Worm (Caenorhabditis elegans) whole organism, L2 larva: ENCODE data around the gene W09C2.9.
"Not testable (repeated sequence)": the region's sequence is repeated elsewhere in the genome, so short reads cannot be mapped to it uniquely, and the experiment has no call there.

Experiments
- C34F6.9 ChIP-seq: fragments of 150-350 bp; optimal IDR thresholded peaks from 2 replicates; lab custom pipeline; 2014; ENCODE audit warnings: missing biosample characterization, missing genetic modification characterization
- F13H6.1 ChIP-seq: sonication (generic microtip); optimal IDR thresholded peaks from 2 replicates; lab custom pipeline; 2016; ENCODE audit warnings: missing genetic modification characterization, missing compliant biosample characterization
- R02D3.7 ChIP-seq: fragments of 150-350 bp; optimal IDR thresholded peaks from 2 replicates; lab custom pipeline; 2014; ENCODE audit warnings: missing biosample characterization, missing genetic modification characterization
- Y55F3AM.14 ChIP-seq: fragments of 200-800 bp; sonication (Bioruptor generic); optimal IDR thresholded peaks from 2 replicates; lab custom pipeline; 2018; ENCODE audit warnings: mild to moderate bottlenecking, missing genetic modification characterization, missing compliant biosample characterization
- ZK546.5 ChIP-seq: sonication (generic microtip); optimal IDR thresholded peaks from 2 replicates; lab custom pipeline; 2017; ENCODE audit warnings: missing biosample characterization, missing genetic modification characterization
- alr-1 ChIP-seq: fragments of 150-350 bp; optimal IDR thresholded peaks from 2 replicates; lab custom pipeline; 2014; ENCODE audit warnings: missing biosample characterization, missing genetic modification characterization
- aly-2 ChIP-seq: fragments of 150-350 bp; optimal IDR thresholded peaks from 2 replicates; lab custom pipeline; 2014; ENCODE audit warnings: missing biosample characterization, missing genetic modification characterization
- ama-1 ChIP-seq: fragments of 150-350 bp; optimal IDR thresholded peaks from 2 replicates; lab custom pipeline; 2018; ENCODE audit warnings: inconsistent platforms
- ceh-16 ChIP-seq: fragments of 150-350 bp; optimal IDR thresholded peaks from 2 replicates; lab custom pipeline; 2014; ENCODE audit warnings: missing biosample characterization, missing genetic modification characterization
- ceh-82 ChIP-seq: fragments of 150-350 bp; optimal IDR thresholded peaks from 2 replicates; lab custom pipeline; 2014; ENCODE audit warnings: missing biosample characterization, missing genetic modification characterization
- crh-2 ChIP-seq: sonication (generic microtip); optimal IDR thresholded peaks from 2 replicates; lab custom pipeline; 2017; ENCODE audit warnings: missing biosample characterization, missing genetic modification characterization
- dmd-4 ChIP-seq: sonication (generic microtip); optimal IDR thresholded peaks from 2 replicates; lab custom pipeline; 2017; ENCODE audit warnings: missing biosample characterization, missing genetic modification characterization
- egl-27 ChIP-seq: sonication (generic microtip); optimal IDR thresholded peaks from 3 replicates; lab custom pipeline; 2017; ENCODE audit warnings: missing biosample characterization, missing genetic modification reagents, missing genetic modification characterization
- elt-1 ChIP-seq: fragments of 150-350 bp; optimal IDR thresholded peaks from 2 replicates; lab custom pipeline; 2014; ENCODE audit warnings: missing biosample characterization, missing genetic modification characterization
- fos-1 ChIP-seq: fragments of 150-350 bp; optimal IDR thresholded peaks from 2 replicates; lab custom pipeline; 2014; ENCODE audit warnings: missing biosample characterization, missing genetic modification characterization
- gmeb-1 ChIP-seq: fragments of 150-350 bp; optimal IDR thresholded peaks from 2 replicates; lab custom pipeline; 2014; ENCODE audit warnings: missing biosample characterization, missing genetic modification characterization
- lin-11 ChIP-seq: fragments of 150-350 bp; sonication (generic microtip); optimal IDR thresholded peaks from 2 replicates; lab custom pipeline; 2014; ENCODE audit warnings: missing biosample characterization, missing genetic modification characterization, inconsistent platforms, mixed read lengths
- lin-13 ChIP-seq: fragments of 150-350 bp; optimal IDR thresholded peaks from 2 replicates; lab custom pipeline; 2014; ENCODE audit warnings: missing biosample characterization, missing genetic modification reagents, missing genetic modification characterization
- lin-39 ChIP-seq: fragments of 150-350 bp; optimal IDR thresholded peaks from 2 replicates; lab custom pipeline; 2014; ENCODE audit warnings: missing biosample characterization, missing genetic modification reagents, missing genetic modification characterization
- lsy-2 ChIP-seq, 2 experiments: fragments of 150-350 bp in 1 of 2; sonication (generic microtip) in 1 of 2; optimal IDR thresholded peaks; 2 replicates each; lab custom pipeline; 2014 to 2017; ENCODE audit warnings: missing biosample characterization in 2 of 2, missing genetic modification characterization in 2 of 2
- mab-5 ChIP-seq: fragments of 150-350 bp; optimal IDR thresholded peaks from 2 replicates; lab custom pipeline; 2014; ENCODE audit warnings: missing biosample characterization, missing genetic modification characterization
- mbf-1 ChIP-seq: sonication (generic microtip); optimal IDR thresholded peaks from 2 replicates; lab custom pipeline; 2017; ENCODE audit warnings: missing biosample characterization, missing genetic modification characterization
- mdl-1 ChIP-seq, 2 experiments: fragments of 150-350 bp in 1 of 2; sonication (generic microtip) in 1 of 2; optimal IDR thresholded peaks; 2 replicates each; lab custom pipeline; 2017; ENCODE audit warnings: missing biosample characterization in 2 of 2, missing genetic modification characterization in 2 of 2
- nhr-10 ChIP-seq: sonication (generic microtip); optimal IDR thresholded peaks from 2 replicates; lab custom pipeline; 2017; ENCODE audit warnings: missing biosample characterization, missing genetic modification characterization
- nhr-11 ChIP-seq: fragments of 150-350 bp; optimal IDR thresholded peaks from 2 replicates; lab custom pipeline; 2014; ENCODE audit warnings: missing biosample characterization, missing genetic modification characterization
- nhr-12 ChIP-seq: fragments of 150-350 bp; optimal IDR thresholded peaks from 2 replicates; lab custom pipeline; 2014; ENCODE audit warnings: missing biosample characterization, missing genetic modification characterization
- nhr-129 ChIP-seq: fragments of 150-350 bp; optimal IDR thresholded peaks from 2 replicates; lab custom pipeline; 2014; ENCODE audit warnings: missing biosample characterization, missing genetic modification characterization
- nhr-21 ChIP-seq: fragments of 150-350 bp; optimal IDR thresholded peaks from 2 replicates; lab custom pipeline; 2014; ENCODE audit warnings: missing biosample characterization, missing genetic modification characterization
- nhr-23 ChIP-seq: fragments of 150-350 bp; optimal IDR thresholded peaks from 2 replicates; lab custom pipeline; 2014; ENCODE audit warnings: missing biosample characterization, missing genetic modification reagents, missing genetic modification characterization
- nhr-237 ChIP-seq: fragments of 150-350 bp; optimal IDR thresholded peaks from 2 replicates; lab custom pipeline; 2014; ENCODE audit warnings: missing biosample characterization, missing genetic modification characterization
- nhr-6 ChIP-seq: fragments of 150-350 bp; optimal IDR thresholded peaks from 2 replicates; lab custom pipeline; 2014; ENCODE audit warnings: missing biosample characterization, missing genetic modification characterization
- nhr-77 ChIP-seq: fragments of 150-350 bp; optimal IDR thresholded peaks from 2 replicates; lab custom pipeline; 2014; ENCODE audit warnings: missing biosample characterization, missing genetic modification characterization
- peb-1 ChIP-seq: fragments of 150-350 bp; optimal IDR thresholded peaks from 2 replicates; lab custom pipeline; 2014; ENCODE audit warnings: missing biosample characterization, missing genetic modification characterization
- sem-4 ChIP-seq: fragments of 150-350 bp; optimal IDR thresholded peaks from 2 replicates; lab custom pipeline; 2014; ENCODE audit warnings: missing biosample characterization, missing genetic modification reagents, missing genetic modification characterization
- sma-9 ChIP-seq, 2 experiments: fragments of 150-350 bp in 1 of 2; sonication (generic microtip) in 1 of 2; optimal IDR thresholded peaks; 2 replicates each; lab custom pipeline; 2014 to 2016; ENCODE audit warnings: missing genetic modification characterization in 2 of 2, mild to moderate bottlenecking in 1 of 2, missing biosample characterization in 1 of 2, missing compliant biosample characterization in 1 of 2, missing genetic modification reagents in 1 of 2, moderate library complexity in 1 of 2
- unc-39 ChIP-seq: fragments of 150-350 bp; optimal IDR thresholded peaks from 2 replicates; lab custom pipeline; 2014; ENCODE audit warnings: missing biosample characterization, missing genetic modification characterization
- unc-55 ChIP-seq: fragments of 150-350 bp; sonication (generic microtip); optimal IDR thresholded peaks from 3 replicates; lab custom pipeline; 2014; ENCODE audit warnings: missing biosample characterization, missing genetic modification reagents, missing genetic modification characterization
- unc-62 ChIP-seq: fragments of 150-350 bp; optimal IDR thresholded peaks from 2 replicates; lab custom pipeline; 2014; ENCODE audit warnings: missing biosample characterization, missing genetic modification reagents, missing genetic modification characterization
- zag-1 ChIP-seq: fragments of 150-350 bp; optimal IDR thresholded peaks from 2 replicates; lab custom pipeline; 2014; ENCODE audit warnings: missing biosample characterization, missing genetic modification characterization
- ztf-11 ChIP-seq: sonication (generic microtip); optimal IDR thresholded peaks from 2 replicates; lab custom pipeline; 2017; ENCODE audit warnings: missing biosample characterization, missing genetic modification characterization
- ztf-4 ChIP-seq: fragments of 150-350 bp; optimal IDR thresholded peaks from 2 replicates; lab custom pipeline; 2014; ENCODE audit warnings: missing biosample characterization, missing genetic modification characterization

W09C2.9 gene

DNA sequence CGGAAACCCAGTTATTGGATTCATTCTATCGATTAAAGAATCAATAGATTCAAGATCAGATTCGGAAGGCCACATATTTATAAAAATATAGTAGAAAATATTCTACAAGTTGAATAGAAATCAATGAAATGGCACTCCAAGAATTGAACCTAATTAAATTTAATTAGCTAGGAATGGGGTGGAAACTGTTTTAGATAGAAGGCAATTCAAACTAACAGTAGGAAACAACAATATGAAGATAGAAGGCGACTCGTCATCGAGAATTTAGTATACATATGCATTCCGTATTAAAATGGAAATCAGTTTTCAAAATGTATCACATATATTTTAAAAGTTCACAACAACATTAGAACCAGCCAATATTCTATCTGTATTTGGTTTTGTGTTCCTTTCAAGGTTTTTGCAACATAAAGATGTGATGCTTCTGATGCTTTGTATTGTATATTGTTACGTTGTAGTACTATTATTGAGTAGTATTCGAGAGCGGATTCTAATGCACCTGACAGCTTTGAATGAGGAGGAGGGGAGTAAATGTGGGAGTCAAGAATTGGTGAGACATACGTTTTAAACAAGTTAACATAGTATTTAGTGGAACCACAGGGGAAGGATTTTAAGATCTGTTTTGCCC lies 27.3 kb downstream of the W09C2.9 start, which contains the start of the genes F27C8.3 and F27C8.2:
F27C8.3 (minus strand) TSS at position 101 of the 628 bp plus-strand sequence.
F27C8.2 (plus strand) TSS at position 578 of the 628 bp plus-strand sequence.
- TF ChIP-seq ceh-82 (tag; lab: Kevin White, UChicago); ZK546.5; mab-5 (tag; lab: Kevin White, UChicago): not testable (repeated sequence)

DNA sequence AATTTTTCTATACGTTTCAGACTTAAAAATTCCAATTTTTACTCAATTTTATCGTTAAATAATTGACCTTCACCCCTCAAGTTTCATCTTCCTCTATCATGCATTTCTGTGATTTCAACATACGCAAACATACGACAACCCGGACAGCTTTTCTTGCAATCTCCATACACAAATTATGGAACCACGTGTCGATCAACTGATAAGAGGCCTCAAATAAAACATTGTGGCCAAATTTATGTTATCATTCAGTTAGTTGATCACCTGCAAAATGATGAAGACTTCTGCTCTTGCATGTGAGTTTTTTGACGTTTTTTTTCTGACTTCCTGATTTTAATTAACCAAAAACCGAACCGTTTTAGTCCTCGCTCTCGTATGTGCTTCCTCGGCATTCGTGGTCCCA lies 29.7 kb downstream of the W09C2.9 start, which contains the start of gene spp-18:
spp-18 (plus strand) TSS at position 257 of the 400 bp plus-strand sequence.
- TF ChIP-seq alr-1 (tag; lab: Kevin White, UChicago) (no peak), zag-1 (tag; lab: Kevin White, UChicago) (no peak), ZK546.5 (no peak), egl-27 (no peak), nhr-23 (tag; lab: Kevin White, UChicago) (no peak), sem-4 (tag; lab: Kevin White, UChicago) (no peak), C34F6.9 (tag; lab: Kevin White, UChicago) (no peak), ceh-16 (no peak), Y55F3AM.14 (no peak), ama-1 (no peak), fos-1 (tag; lab: Kevin White, UChicago) (peak; percentile 66), mdl-1 (tag; optimal IDR thresholded peaks at IDR 0.05; lab: Kevin White, UChicago) (peak in 1 of 2 experiments; percentile 21), ztf-4 (no peak), F13H6.1 (tag; lab: Kevin White, UChicago) (no peak), lsy-2 (tag; optimal IDR thresholded peaks at IDR 0.05; lab: Kevin White, UChicago) (no peak), nhr-237 (no peak), nhr-21 (tag; lab: Kevin White, UChicago) (no peak), unc-39 (tag; lab: Kevin White, UChicago) (no peak), mab-5 (tag; lab: Kevin White, UChicago) (no peak), elt-1 (no peak), unc-55 (GFP tag; lab: Kevin White, UChicago) (no peak), gmeb-1 (tag; lab: Kevin White, UChicago) (peak; percentile 32), crh-2 (tag; lab: Kevin White, UChicago) (peak; percentile 60), peb-1 (tag; lab: Kevin White, UChicago) (no peak), unc-62 (GFP tag; lab: Kevin White, UChicago) (no peak), nhr-129 (tag; lab: Kevin White, UChicago) (no peak), nhr-11 (tag; lab: Kevin White, UChicago) (no peak), lin-13 (GFP tag; lab: Kevin White, UChicago) (no peak), dmd-4 (tag; lab: Kevin White, UChicago) (no peak), lin-11 (tag; lab: Kevin White, UChicago) (no peak), R02D3.7 (no peak), sma-9 (GFP tag; optimal IDR thresholded peaks at IDR 0.05; lab: Kevin White, UChicago) (peak; percentile 63), sma-9 (tag; optimal IDR thresholded peaks at IDR 0.05; lab: Kevin White, UChicago) (no peak), ztf-11 (tag; lab: Kevin White, UChicago) (no peak)

DNA sequence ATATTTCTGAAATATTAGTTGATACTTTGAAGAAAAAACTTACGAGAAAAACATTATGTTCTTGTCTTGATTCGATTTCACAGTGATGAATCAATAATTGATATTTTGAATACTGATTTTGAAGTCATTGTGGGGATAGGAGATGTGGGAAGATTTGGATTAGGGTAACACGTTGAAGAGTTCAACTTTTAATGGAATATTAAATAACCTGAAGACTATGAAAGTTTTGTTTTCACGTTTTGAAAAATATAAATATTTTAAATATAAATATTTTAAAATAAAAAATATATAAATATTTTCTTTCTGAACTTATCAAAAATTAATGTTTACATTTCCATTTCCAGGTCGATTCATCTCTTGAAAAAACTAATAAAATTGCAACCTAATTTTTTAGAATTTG lies 30.8 kb downstream of the W09C2.9 start, which contains the start of gene pei-1:
pei-1 (minus strand) TSS at position 101 of the 400 bp plus-strand sequence.
- no peak for TF ChIP-seq nhr-23 (tag; lab: Kevin White, UChicago)
- TF ChIP-seq R02D3.7, result no peak
- TF ChIP-seq nhr-6, result no peak
- TF ChIP-seq F13H6.1 (tag; lab: Kevin White, UChicago), result no peak
- no peak for TF ChIP-seq unc-39 (tag; lab: Kevin White, UChicago)
- TF ChIP-seq nhr-77 (tag; lab: Kevin White, UChicago), result no peak
- TF ChIP-seq nhr-11 (tag; lab: Kevin White, UChicago), result no peak
- TF ChIP-seq ztf-11 (tag; lab: Kevin White, UChicago), result no peak
- no peak for TF ChIP-seq Y55F3AM.14
- TF ChIP-seq C34F6.9 (tag; lab: Kevin White, UChicago), result no peak
- no peak for TF ChIP-seq nhr-12 (tag; lab: Kevin White, UChicago)
- no peak for TF ChIP-seq mbf-1 (tag; lab: Kevin White, UChicago)
- no peak for TF ChIP-seq aly-2 (tag; lab: Kevin White, UChicago)
- no peak for TF ChIP-seq sem-4 (tag; lab: Kevin White, UChicago)
- no peak for TF ChIP-seq lin-39 (tag; lab: Kevin White, UChicago)
- no peak for TF ChIP-seq lsy-2 (tag; optimal IDR thresholded peaks at IDR 0.05; lab: Kevin White, UChicago)
- TF ChIP-seq lin-11 (tag; lab: Kevin White, UChicago), result no peak
- TF ChIP-seq crh-2 (tag; lab: Kevin White, UChicago), result no peak
- no peak for TF ChIP-seq nhr-10 (tag; lab: Kevin White, UChicago)
